Fruit fly (Drosophila melanogaster) whole organism, embryonic: ENCODE results near the gene euc.

ENCODE experiments used
- Asciz ChIP-seq: fragments of 200-800 bp; sonication (Bioruptor generic); optimal IDR thresholded peaks from 2 replicates; lab custom pipeline; 2017; ENCODE audit warnings: missing biosample characterization, mild to moderate bottlenecking, missing genetic modification characterization, missing genetic modification reagents
- BEAF-32 ChIP-seq: fragments of 200-800 bp; sonication (Bioruptor generic); optimal IDR thresholded peaks from 3 replicates; lab custom pipeline; 2017; ENCODE audit warnings: missing biosample characterization, missing genetic modification characterization, mild to moderate bottlenecking, moderate library complexity, missing genetic modification reagents
- Bgb ChIP-seq: fragments of 200-800 bp; sonication (Bioruptor generic); IDR thresholded peaks from 2 replicates; pipeline ENCODE4 v1.3.6; 2022; ENCODE audit warnings: missing biosample characterization, missing genetic modification characterization; ENCODE audit not compliant: partially characterized antibody
- C15 ChIP-seq: fragments of 200-800 bp; sonication (Bioruptor generic); IDR thresholded peaks from 3 replicates; pipeline ENCODE4 v1.3.6; 2022; ENCODE audit warnings: missing biosample characterization, missing genetic modification characterization
- CG10959 ChIP-seq: fragments of 200-800 bp; sonication (Bioruptor generic); IDR thresholded peaks from 2 replicates; pipeline ENCODE4 v1.3.6; 2022; ENCODE audit warnings: missing biosample characterization, missing genetic modification characterization
- CG12104 ChIP-seq: fragments of 200-800 bp; sonication (Bioruptor generic); optimal IDR thresholded peaks from 3 replicates; lab custom pipeline; 2016; ENCODE audit warnings: missing biosample characterization, missing genetic modification characterization
- CG12236 ChIP-seq: fragments of 200-800 bp; sonication (Bioruptor generic); optimal IDR thresholded peaks from 2 replicates; lab custom pipeline; 2016; ENCODE audit warnings: missing biosample characterization, missing genetic modification characterization
- CG14050 ChIP-seq: fragments of 200-800 bp; sonication (Bioruptor generic); IDR thresholded peaks from 3 replicates; pipeline ENCODE4 v1.3.6; 2022; ENCODE audit warnings: missing biosample characterization, missing genetic modification characterization
- CG15073 ChIP-seq: fragments of 200-800 bp; sonication (Bioruptor generic); optimal IDR thresholded peaks from 2 replicates; lab custom pipeline; 2016; ENCODE audit warnings: missing biosample characterization, missing genetic modification characterization
- CG15696 ChIP-seq: fragments of 200-800 bp; sonication (Bioruptor generic); optimal IDR thresholded peaks from 2 replicates; lab custom pipeline; 2019; ENCODE audit warnings: missing biosample characterization, mild to moderate bottlenecking, missing genetic modification characterization, moderate library complexity
- CG1603 ChIP-seq: fragments of 200-800 bp; sonication (Bioruptor generic); optimal IDR thresholded peaks from 2 replicates; lab custom pipeline; 2019; ENCODE audit warnings: missing biosample characterization, mild to moderate bottlenecking, missing genetic modification characterization, moderate library complexity
- CG17328 ChIP-seq: fragments of 200-800 bp; sonication (Bioruptor generic); IDR thresholded peaks from 2 replicates; pipeline ENCODE4 v1.3.6; 2022; ENCODE audit warnings: missing biosample characterization, missing genetic modification characterization
- CG2120 ChIP-seq: fragments of 200-800 bp; sonication (Bioruptor generic); optimal IDR thresholded peaks from 3 replicates; lab custom pipeline; 2016; ENCODE audit warnings: missing biosample characterization, missing genetic modification characterization
- CG33557 ChIP-seq: fragments of 200-800 bp; sonication (Bioruptor generic); optimal IDR thresholded peaks from 2 replicates; lab custom pipeline; 2019; ENCODE audit warnings: missing biosample characterization, mild to moderate bottlenecking, missing genetic modification characterization, moderate library complexity
- CG34376 ChIP-seq: fragments of 200-800 bp; sonication (Bioruptor generic); optimal IDR thresholded peaks from 2 replicates; lab custom pipeline; 2018; ENCODE audit warnings: missing biosample characterization, mild to moderate bottlenecking, missing genetic modification characterization
- CG4820 ChIP-seq: fragments of 200-800 bp; sonication (Bioruptor generic); optimal IDR thresholded peaks from 3 replicates; lab custom pipeline; 2016; ENCODE audit warnings: missing biosample characterization, missing genetic modification characterization
- CG6272 ChIP-seq: fragments of 200-800 bp; sonication (Bioruptor generic); IDR thresholded peaks from 2 replicates; pipeline ENCODE4 v1.3.6; 2022; ENCODE audit warnings: missing biosample characterization, missing genetic modification characterization
- CG9215 ChIP-seq: fragments of 200-800 bp; sonication (Bioruptor generic); IDR thresholded peaks from 2 replicates; pipeline ENCODE4 v1.3.6; 2022; ENCODE audit warnings: missing biosample characterization, missing genetic modification characterization
- CG9437 ChIP-seq: fragments of 200-800 bp; sonication (Bioruptor generic); optimal IDR thresholded peaks from 2 replicates; lab custom pipeline; 2018; ENCODE audit warnings: missing biosample characterization, mild to moderate bottlenecking, missing genetic modification characterization
- D ChIP-seq, 2 experiments: fragments of 200-800 bp in 1 of 2; fragments of >200 bp in 1 of 2; sonication (Bioruptor generic) in 1 of 2; optimal IDR thresholded peaks; 2 replicates in 1 of 2; 3 replicates in 1 of 2; lab custom pipeline; 2017; ENCODE audit warnings: mild to moderate bottlenecking in 1 of 2, missing biosample characterization in 1 of 2, missing genetic modification characterization in 1 of 2, missing genetic modification reagents in 1 of 2
- Deaf1 ChIP-seq: fragments of 200-800 bp; optimal IDR thresholded peaks from 3 replicates; lab custom pipeline; 2019; ENCODE audit warnings: missing biosample characterization, mild to moderate bottlenecking, missing genetic modification characterization, moderate library complexity
- Doc3 ChIP-seq: fragments of 200-800 bp; sonication (Bioruptor generic); IDR thresholded peaks from 3 replicates; pipeline ENCODE4 v1.3.6; 2022; ENCODE audit warnings: missing biosample characterization, missing genetic modification characterization; ENCODE audit not compliant: partially characterized antibody
- E2f2 ChIP-seq: fragments of 200-800 bp; sonication (Bioruptor generic); IDR thresholded peaks from 2 replicates; pipeline ENCODE4 v1.3.6; 2022; ENCODE audit warnings: missing biosample characterization, missing genetic modification characterization
- ERR ChIP-seq: fragments of 200-800 bp; sonication (Bioruptor generic); optimal IDR thresholded peaks from 2 replicates; lab custom pipeline; 2016; ENCODE audit warnings: missing biosample characterization, missing genetic modification characterization
- Fer2 ChIP-seq: fragments of 200-800 bp; sonication (Bioruptor generic); optimal IDR thresholded peaks from 2 replicates; lab custom pipeline; 2018; ENCODE audit warnings: missing biosample characterization, mild to moderate bottlenecking, missing genetic modification characterization, moderate library complexity
- Fer3 ChIP-seq: fragments of 200-800 bp; sonication (Bioruptor generic); optimal IDR thresholded peaks from 2 replicates; lab custom pipeline; 2018; ENCODE audit warnings: missing biosample characterization, mild to moderate bottlenecking, missing genetic modification characterization, moderate library complexity
- Gsc ChIP-seq: fragments of 200-800 bp; sonication (Bioruptor generic); IDR thresholded peaks from 2 replicates; pipeline ENCODE4 v1.3.6; 2022; ENCODE audit warnings: missing biosample characterization, missing genetic modification characterization
- H15 ChIP-seq: fragments of 200-800 bp; sonication (Bioruptor generic); IDR thresholded peaks from 3 replicates; pipeline ENCODE4 v1.3.6; 2022; ENCODE audit warnings: missing biosample characterization, missing genetic modification characterization
- Opbp ChIP-seq: fragments of 200-800 bp; sonication (Bioruptor generic); IDR thresholded peaks from 3 replicates; pipeline ENCODE4 v1.3.6; 2022; ENCODE audit warnings: missing biosample characterization, missing genetic modification characterization; ENCODE audit not compliant: partially characterized antibody
- Spps ChIP-seq: fragments of 200-800 bp; sonication (Bioruptor generic); optimal IDR thresholded peaks from 2 replicates; lab custom pipeline; 2018; ENCODE audit warnings: missing biosample characterization, mild to moderate bottlenecking, missing genetic modification characterization
- Ssrp ChIP-seq: fragments of 200-800 bp; sonication (Bioruptor generic); optimal IDR thresholded peaks from 2 replicates; lab custom pipeline; 2018; ENCODE audit warnings: missing biosample characterization, mild to moderate bottlenecking, missing genetic modification characterization, moderate library complexity
- Stat92E ChIP-seq, 3 experiments: fragments of >200 bp in 2 of 3; fragments of 200-800 bp in 1 of 3; sonication (Bioruptor generic) in 1 of 3; optimal IDR thresholded peaks; 2 replicates each; lab custom pipeline; 2017 to 2019; ENCODE audit warnings: missing biosample characterization in 3 of 3, missing genetic modification characterization in 3 of 3, mild to moderate bottlenecking in 1 of 3, moderate library complexity in 1 of 3
- Taf1 ChIP-seq: fragments of 200-800 bp; sonication (Bioruptor generic); IDR thresholded peaks from 2 replicates; pipeline ENCODE4 v1.3.6; 2022; ENCODE audit warnings: missing biosample characterization, missing genetic modification characterization
- aop ChIP-seq: fragments of 200-800 bp; sonication (Bioruptor generic); IDR thresholded peaks from 2 replicates; pipeline ENCODE4 v1.3.6; 2022; ENCODE audit warnings: missing biosample characterization, missing genetic modification characterization
- eve ChIP-seq, 2 experiments: fragments of >200 bp; optimal IDR thresholded peaks; 2 replicates each; lab custom pipeline; 2017; ENCODE audit warnings: missing biosample characterization in 2 of 2, missing genetic modification characterization in 2 of 2
- fu2 ChIP-seq: fragments of 200-800 bp; sonication (Bioruptor generic); optimal IDR thresholded peaks from 2 replicates; lab custom pipeline; 2016; ENCODE audit warnings: missing biosample characterization, missing genetic modification characterization
- gcm ChIP-seq: fragments of 200-800 bp; sonication (Bioruptor generic); optimal IDR thresholded peaks from 2 replicates; lab custom pipeline; 2019; ENCODE audit warnings: missing biosample characterization, mild to moderate bottlenecking, missing genetic modification characterization, moderate library complexity
- gem ChIP-seq: fragments of 200-800 bp; sonication (Bioruptor generic); optimal IDR thresholded peaks from 2 replicates; lab custom pipeline; 2019; ENCODE audit warnings: missing biosample characterization, mild to moderate bottlenecking, missing genetic modification characterization, moderate library complexity
- mirr ChIP-seq: fragments of 200-800 bp; sonication (Bioruptor generic); optimal IDR thresholded peaks from 3 replicates; lab custom pipeline; 2018; ENCODE audit warnings: missing biosample characterization, mild to moderate bottlenecking, missing genetic modification characterization
- nom ChIP-seq: fragments of 200-800 bp; sonication (Bioruptor generic); optimal IDR thresholded peaks from 2 replicates; lab custom pipeline; 2017; ENCODE audit warnings: missing biosample characterization, missing genetic modification characterization, mild to moderate bottlenecking, moderate library complexity, missing genetic modification reagents
- odd ChIP-seq: fragments of 200-800 bp; sonication (Bioruptor generic); optimal IDR thresholded peaks from 2 replicates; lab custom pipeline; 2017; ENCODE audit warnings: missing biosample characterization, mild to moderate bottlenecking, missing genetic modification characterization
- org-1 ChIP-seq: fragments of 200-800 bp; sonication (Bioruptor generic); optimal IDR thresholded peaks from 2 replicates; lab custom pipeline; 2017; ENCODE audit warnings: missing biosample characterization, missing genetic modification characterization
- pb ChIP-seq: fragments of 200-800 bp; sonication (Bioruptor generic); optimal IDR thresholded peaks from 3 replicates; lab custom pipeline; 2016; ENCODE audit warnings: missing biosample characterization, missing genetic modification characterization
- shn ChIP-seq: fragments of 200-800 bp; sonication (Bioruptor generic); optimal IDR thresholded peaks from 3 replicates; lab custom pipeline; 2016; ENCODE audit warnings: missing biosample characterization, missing genetic modification characterization
- slbo ChIP-seq: fragments of 200-800 bp; sonication (Bioruptor generic); IDR thresholded peaks from 2 replicates; pipeline ENCODE4 v1.3.6; 2022; ENCODE audit warnings: missing biosample characterization, missing genetic modification characterization
- slou ChIP-seq: fragments of 200-800 bp; sonication (Bioruptor generic); optimal IDR thresholded peaks from 3 replicates; lab custom pipeline; 2016; ENCODE audit warnings: missing biosample characterization, missing genetic modification characterization
- sqz ChIP-seq: fragments of 200-800 bp; sonication (Bioruptor generic); optimal IDR thresholded peaks from 3 replicates; lab custom pipeline; 2018; ENCODE audit warnings: missing biosample characterization, mild to moderate bottlenecking, missing genetic modification characterization
- unc-4 ChIP-seq: fragments of 200-800 bp; sonication (Bioruptor generic); IDR thresholded peaks from 2 replicates; pipeline ENCODE4 v1.3.6; 2022; ENCODE audit warnings: missing biosample characterization, missing genetic modification characterization; ENCODE audit not compliant: partially characterized antibody
- vvl ChIP-seq: fragments of 200-800 bp; sonication (Bioruptor generic); IDR thresholded peaks from 2 replicates; pipeline ENCODE4 v1.3.6; 2022; ENCODE audit warnings: missing biosample characterization, missing genetic modification characterization

The euc gene

DNA sequence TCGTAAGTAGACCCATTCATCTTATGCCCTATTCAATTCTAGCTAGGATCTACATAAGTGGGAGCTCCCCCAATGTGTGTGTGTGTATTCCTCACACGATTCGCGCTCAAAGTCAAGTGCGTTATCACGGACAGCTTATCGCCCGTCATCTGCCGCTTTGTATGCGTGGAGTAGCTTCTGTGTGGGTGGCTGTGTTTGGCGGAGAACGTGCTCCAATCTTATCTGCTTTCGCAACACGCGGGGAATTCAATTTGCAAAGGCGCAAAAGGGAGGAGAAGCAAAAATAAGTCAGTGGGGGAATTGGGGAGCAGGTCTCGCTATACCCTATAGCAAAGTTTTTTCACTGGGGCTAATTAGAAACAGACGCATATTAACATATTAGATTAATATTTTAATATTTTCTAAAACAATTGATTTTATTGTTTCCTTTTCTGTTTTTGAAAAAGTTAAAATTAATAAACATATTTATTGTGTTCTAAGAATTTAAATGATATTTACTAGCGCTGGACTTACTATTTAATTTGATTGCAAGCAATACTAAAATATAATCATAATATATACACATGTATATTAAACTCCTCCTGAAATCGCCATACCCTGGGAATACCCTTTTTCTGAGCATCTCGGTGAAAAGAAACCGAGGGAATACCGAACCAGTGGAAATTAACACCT, 6.6 kb upstream of the euc start (continued):
- TF ChIP-seq Fer2 (tag; lab: Kevin White, UChicago) (peak; percentile 40), Opbp (no peak), CG6272 (GFP tag; lab: Robert Waterston, UW) (no peak), CG15073 (GFP tag; lab: Kevin White, UChicago) (no peak), BEAF-32 (GFP tag; lab: Kevin White, UChicago) (no peak), fu2 (GFP tag; lab: Kevin White, UChicago) (no peak), E2f2 (no peak), Stat92E (GFP tag; optimal IDR thresholded peaks at IDR 0.05; lab: Kevin White, UChicago) (no peak), gcm (GFP tag; lab: Kevin White, UChicago) (no peak), odd (no peak), mirr (GFP tag; lab: Kevin White, UChicago) (peak; percentile 74), D (optimal IDR thresholded peaks at IDR 0.05; lab: Kevin White, UChicago) (no peak), D (GFP tag; optimal IDR thresholded peaks at IDR 0.05; lab: Kevin White, UChicago) (no peak), CG4820 (no peak), eve (GFP tag; optimal IDR thresholded peaks at IDR 0.05; lab: Kevin White, UChicago) (no peak), Taf1 (GFP tag; lab: Robert Waterston, UW) (no peak), slou (GFP tag; lab: Kevin White, UChicago) (no peak), CG33557 (GFP tag; lab: Kevin White, UChicago) (no peak), Doc3 (GFP tag; lab: Robert Waterston, UW) (no peak), H15 (GFP tag; lab: Robert Waterston, UW) (no peak), CG9437 (no peak), gem (tag; lab: Kevin White, UChicago) (peak; percentile 71), CG10959 (GFP tag; lab: Robert Waterston, UW) (no peak), Gsc (GFP tag; lab: Robert Waterston, UW) (no peak), aop (GFP tag; lab: Robert Waterston, UW) (no peak), vvl (GFP tag; lab: Robert Waterston, UW) (0 out of 2 replicates have a peak, but pooled peaks have one; percentile 16), Spps (tag; lab: Kevin White, UChicago) (no peak), Bgb (GFP tag; lab: Robert Waterston, UW) (no peak), org-1 (GFP tag; lab: Kevin White, UChicago) (peak; percentile 21), CG2120 (GFP tag; lab: Kevin White, UChicago) (peak; percentile 76), Asciz (no peak), CG15696 (tag; lab: Kevin White, UChicago) (no peak), CG17328 (no peak), CG12104 (peak; percentile 18), CG9215 (GFP tag; lab: Robert Waterston, UW) (peak; percentile 45; the same call in 1 of the 2 replicates), slbo (GFP tag; lab: Robert Waterston, UW) (peak; percentile 69), Deaf1 (tag; lab: Kevin White, UChicago) (peak; percentile 29), nom (GFP tag; lab: Kevin White, UChicago) (no peak), ERR (GFP tag; lab: Kevin White, UChicago) (no peak), Fer3 (peak; percentile 55), shn (no peak), CG34376 (GFP tag; lab: Kevin White, UChicago) (peak; percentile 15), unc-4 (GFP tag; lab: Robert Waterston, UW) (no peak), sqz (no peak), pb (GFP tag; lab: Kevin White, UChicago) (no peak), CG14050 (GFP tag; lab: Robert Waterston, UW) (no peak), CG1603 (tag; lab: Kevin White, UChicago) (no peak), Ssrp (tag; lab: Kevin White, UChicago) (no peak), CG12236 (GFP tag; lab: Kevin White, UChicago) (no peak), C15 (GFP tag; lab: Robert Waterston, UW) (no peak)
